Fruit fly (Drosophila melanogaster): ENCODE results near the gene CG8379.

DNA sequence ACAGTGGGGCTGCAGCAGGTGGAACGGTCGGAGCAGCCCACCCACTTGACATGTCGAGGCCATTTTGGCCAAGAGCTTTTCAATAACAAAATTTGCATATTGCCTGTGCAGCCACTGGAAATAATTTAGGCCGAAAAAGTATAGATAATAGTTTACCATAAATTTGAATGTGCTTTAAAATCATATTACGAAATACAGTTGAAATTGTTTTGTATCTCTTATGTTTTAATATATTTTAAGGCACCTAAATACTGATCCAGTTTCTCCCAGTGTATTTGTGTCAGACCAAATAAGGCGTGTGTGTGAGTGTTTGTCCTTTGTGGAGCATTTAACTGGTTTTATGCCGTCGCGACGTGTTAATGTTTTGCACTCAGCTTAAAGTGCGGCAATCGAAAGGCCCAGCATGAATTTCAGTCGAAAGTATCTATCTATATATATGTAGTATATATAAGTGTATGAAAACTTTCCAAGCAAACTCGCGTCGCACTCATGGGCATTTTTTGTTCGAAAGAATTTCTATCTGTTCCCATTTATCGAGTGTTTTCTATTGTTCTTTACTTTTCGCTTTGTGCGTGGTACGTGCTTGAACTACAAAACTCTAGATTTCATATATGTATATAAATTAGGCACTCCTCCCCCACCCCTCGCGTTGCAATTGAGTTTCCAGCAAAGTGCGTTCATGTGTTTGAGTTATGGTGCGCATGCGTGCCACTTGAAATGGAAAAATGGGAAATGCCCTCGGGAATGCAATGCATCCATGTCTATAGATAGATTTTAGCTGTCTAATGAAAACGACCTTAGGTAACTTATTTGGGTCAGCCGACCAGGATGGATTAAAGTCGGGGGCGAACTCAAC, 25.4 kb downstream of the CG8379 start:
- no peak for TF ChIP-seq usp (GFP tag; optimal IDR thresholded peaks at IDR 0.05)
- no peak for TF ChIP-seq psq (optimal IDR thresholded peaks at IDR 0.05)

All from whole organism.